Worm (Caenorhabditis elegans): ENCODE measurements around the gene M01B2.13.

ce11 chrV:15293865-15294264, 28.2 kb upstream of the M01B2.13 start, which contains the start of gene str-96:
- TF ChIP-seq F16B12.6 (tag; optimal IDR thresholded peaks at IDR 0.05) (no peak), fkh-10 (GFP tag; optimal IDR thresholded peaks at IDR 0.05) (no peak), elt-3 (tag; optimal IDR thresholded peaks at IDR 0.05) (no peak), unc-86 (tag; optimal IDR thresholded peaks at IDR 0.05) (no peak), sox-4 (tag; optimal IDR thresholded peaks at IDR 0.05) (no peak), unc-62 (GFP tag; optimal IDR thresholded peaks at IDR 0.05) (no peak)
